Worm (Caenorhabditis elegans) whole organism, L2 larva: ENCODE results near the gene atgl-1.

ENCODE experiments used
- R02D3.7 ChIP-seq: fragments of 150-350 bp; optimal IDR thresholded peaks from 2 replicates; lab custom pipeline; 2014; ENCODE audit warnings: missing biosample characterization, missing genetic modification characterization
- ZK546.5 ChIP-seq: sonication (generic microtip); optimal IDR thresholded peaks from 2 replicates; lab custom pipeline; 2017; ENCODE audit warnings: missing biosample characterization, missing genetic modification characterization
- ama-1 ChIP-seq: fragments of 150-350 bp; optimal IDR thresholded peaks from 2 replicates; lab custom pipeline; 2018; ENCODE audit warnings: inconsistent platforms
- blmp-1 ChIP-seq: sonication (generic microtip); optimal IDR thresholded peaks from 2 replicates; lab custom pipeline; 2017; ENCODE audit warnings: missing genetic modification characterization, mild to moderate bottlenecking, missing compliant biosample characterization, antibody characterized with exemption, moderate library complexity; ENCODE audit not compliant: insufficient read depth
- dmd-4 ChIP-seq: sonication (generic microtip); optimal IDR thresholded peaks from 2 replicates; lab custom pipeline; 2017; ENCODE audit warnings: missing biosample characterization, missing genetic modification characterization
- fos-1 ChIP-seq: fragments of 150-350 bp; optimal IDR thresholded peaks from 2 replicates; lab custom pipeline; 2014; ENCODE audit warnings: missing biosample characterization, missing genetic modification characterization
- lin-39 ChIP-seq: fragments of 150-350 bp; optimal IDR thresholded peaks from 2 replicates; lab custom pipeline; 2014; ENCODE audit warnings: missing biosample characterization, missing genetic modification reagents, missing genetic modification characterization
- mab-5 ChIP-seq: fragments of 150-350 bp; optimal IDR thresholded peaks from 2 replicates; lab custom pipeline; 2014; ENCODE audit warnings: missing biosample characterization, missing genetic modification characterization
- nhr-11 ChIP-seq: fragments of 150-350 bp; optimal IDR thresholded peaks from 2 replicates; lab custom pipeline; 2014; ENCODE audit warnings: missing biosample characterization, missing genetic modification characterization
- nhr-23 ChIP-seq: fragments of 150-350 bp; optimal IDR thresholded peaks from 2 replicates; lab custom pipeline; 2014; ENCODE audit warnings: missing biosample characterization, missing genetic modification reagents, missing genetic modification characterization
- nhr-237 ChIP-seq: fragments of 150-350 bp; optimal IDR thresholded peaks from 2 replicates; lab custom pipeline; 2014; ENCODE audit warnings: missing biosample characterization, missing genetic modification characterization
- snpc-4 ChIP-seq: fragments of 150-350 bp; optimal IDR thresholded peaks from 2 replicates; lab custom pipeline; 2014; ENCODE audit warnings: missing biosample characterization, missing genetic modification characterization
- unc-39 ChIP-seq: fragments of 150-350 bp; optimal IDR thresholded peaks from 2 replicates; lab custom pipeline; 2014; ENCODE audit warnings: missing biosample characterization, missing genetic modification characterization
- unc-62 ChIP-seq: fragments of 150-350 bp; optimal IDR thresholded peaks from 2 replicates; lab custom pipeline; 2014; ENCODE audit warnings: missing biosample characterization, missing genetic modification reagents, missing genetic modification characterization

DNA sequence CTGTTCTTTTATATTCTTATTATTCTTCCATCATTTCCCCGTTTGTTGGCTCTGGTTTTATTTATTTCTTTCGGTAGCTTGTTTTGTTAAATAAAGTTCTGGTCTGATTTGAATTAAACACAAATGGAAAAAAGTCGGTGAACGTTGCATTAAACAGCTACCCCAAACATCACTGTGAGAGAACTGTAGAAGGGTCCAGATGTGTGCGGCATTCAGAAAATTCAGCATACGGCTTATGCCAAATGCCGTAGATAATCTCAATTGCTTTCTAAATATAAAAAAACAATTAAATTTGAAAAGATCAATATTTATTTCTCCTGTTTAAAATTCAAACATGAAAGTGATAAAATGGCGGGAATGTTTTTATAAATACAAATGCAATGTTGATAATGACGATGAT is 20.6 kb upstream of the atgl-1 start:
- TF ChIP-seq ama-1 (lab: Kevin White, UChicago) (no peak), nhr-23 (tag; lab: Kevin White, UChicago) (no peak), R02D3.7 (tag; lab: Kevin White, UChicago) (no peak), mab-5 (tag; lab: Kevin White, UChicago) (no peak), snpc-4 (tag; lab: Kevin White, UChicago) (no peak), dmd-4 (no peak), nhr-237 (tag; lab: Kevin White, UChicago) (no peak), blmp-1 (tag; lab: Kevin White, UChicago) (no peak), nhr-11 (tag; lab: Kevin White, UChicago) (no peak), unc-62 (GFP tag; lab: Kevin White, UChicago) (no peak), lin-39 (tag; lab: Kevin White, UChicago) (no peak), fos-1 (tag; lab: Kevin White, UChicago) (no peak), ZK546.5 (tag; lab: Kevin White, UChicago) (no peak), unc-39 (no peak)
